Fruit fly (Drosophila melanogaster) whole organism, embryonic: ENCODE results near the gene mus302.

Source experiments
- ATbp ChIP-seq: fragments of 200-800 bp; sonication (Bioruptor generic); optimal IDR thresholded peaks from 2 replicates; lab custom pipeline; 2017; ENCODE audit warnings: missing biosample characterization, mild to moderate bottlenecking, missing genetic modification characterization, missing genetic modification reagents
- Bteb2 ChIP-seq: fragments of 200-800 bp; sonication (Bioruptor generic); optimal IDR thresholded peaks from 2 replicates; lab custom pipeline; 2016; ENCODE audit warnings: missing biosample characterization, missing genetic modification characterization
- CG14667 ChIP-seq: fragments of 200-800 bp; sonication (Bioruptor generic); IDR thresholded peaks from 2 replicates; pipeline ENCODE4 v1.3.6; 2022; ENCODE audit warnings: missing biosample characterization, missing genetic modification characterization
- CG14965 ChIP-seq: fragments of 200-800 bp; sonication (Bioruptor generic); optimal IDR thresholded peaks from 2 replicates; lab custom pipeline; 2016; ENCODE audit warnings: missing biosample characterization, missing genetic modification characterization, borderline replicate concordance
- CG1602 ChIP-seq: fragments of 200-800 bp; sonication (Bioruptor generic); optimal IDR thresholded peaks from 3 replicates; lab custom pipeline; 2016; ENCODE audit warnings: missing biosample characterization, missing genetic modification characterization
- CG17568 ChIP-seq: fragments of 200-800 bp; sonication (Bioruptor generic); optimal IDR thresholded peaks from 2 replicates; lab custom pipeline; 2018; ENCODE audit warnings: missing biosample characterization, mild to moderate bottlenecking, missing genetic modification characterization, moderate library complexity
- CG18619 ChIP-seq: fragments of 200-800 bp; sonication (Bioruptor generic); optimal IDR thresholded peaks from 3 replicates; lab custom pipeline; 2017; ENCODE audit warnings: missing biosample characterization, mild to moderate bottlenecking, missing genetic modification characterization
- CG2129 ChIP-seq: fragments of 200-800 bp; sonication (Bioruptor generic); IDR thresholded peaks from 2 replicates; pipeline ENCODE4 v1.3.6; 2022; ENCODE audit warnings: missing biosample characterization, missing genetic modification characterization; ENCODE audit not compliant: partially characterized antibody
- CG32767 ChIP-seq: fragments of 200-800 bp; sonication (Bioruptor generic); IDR thresholded peaks from 2 replicates; pipeline ENCODE4 v1.3.6; 2022; ENCODE audit warnings: missing biosample characterization, missing genetic modification characterization
- CG34376 ChIP-seq: fragments of 200-800 bp; sonication (Bioruptor generic); optimal IDR thresholded peaks from 2 replicates; lab custom pipeline; 2018; ENCODE audit warnings: missing biosample characterization, mild to moderate bottlenecking, missing genetic modification characterization
- CG3838 ChIP-seq: fragments of 200-800 bp; sonication (Bioruptor generic); optimal IDR thresholded peaks from 3 replicates; lab custom pipeline; 2016; ENCODE audit warnings: missing biosample characterization, missing genetic modification characterization
- CG3847 ChIP-seq: fragments of 200-800 bp; sonication (Bioruptor generic); IDR thresholded peaks from 2 replicates; pipeline ENCODE4 v1.3.6; 2022; ENCODE audit warnings: missing biosample characterization, missing genetic modification characterization
- CG4360 ChIP-seq: fragments of 200-800 bp; sonication (Bioruptor generic); IDR thresholded peaks from 2 replicates; pipeline ENCODE4 v1.3.6; 2022; ENCODE audit warnings: missing biosample characterization, missing genetic modification characterization
- CG7271 ChIP-seq: fragments of 200-800 bp; sonication (Bioruptor generic); optimal IDR thresholded peaks from 2 replicates; lab custom pipeline; 2018; ENCODE audit warnings: missing biosample characterization, mild to moderate bottlenecking, missing genetic modification characterization, moderate library complexity
- CG7963 ChIP-seq: fragments of 200-800 bp; sonication (Bioruptor generic); IDR thresholded peaks from 3 replicates; pipeline ENCODE4 v1.3.6; 2022; ENCODE audit warnings: missing biosample characterization, missing genetic modification characterization; ENCODE audit not compliant: partially characterized antibody
- CHES-1-like ChIP-seq: fragments of 200-800 bp; sonication (Bioruptor generic); optimal IDR thresholded peaks from 2 replicates; lab custom pipeline; 2016; ENCODE audit warnings: missing biosample characterization, missing genetic modification characterization
- Dip3 ChIP-seq: fragments of 200-800 bp; sonication (Bioruptor generic); optimal IDR thresholded peaks from 3 replicates; lab custom pipeline; 2016; ENCODE audit warnings: missing biosample characterization, missing genetic modification characterization
- Gug ChIP-seq: fragments of 200-800 bp; sonication (Bioruptor generic); IDR thresholded peaks from 4 replicates; pipeline ENCODE4 v1.3.6; 2022; ENCODE audit warnings: missing biosample characterization, missing genetic modification characterization
- Hr78 ChIP-seq, 2 experiments: fragments of 200-800 bp in 1 of 2; fragments of >200 bp in 1 of 2; sonication (Bioruptor generic) in 1 of 2; optimal IDR thresholded peaks; 2 replicates each; lab custom pipeline; 2017 to 2019; ENCODE audit warnings: missing biosample characterization in 2 of 2, missing genetic modification characterization in 2 of 2, mild to moderate bottlenecking in 1 of 2, moderate library complexity in 1 of 2
- Myb ChIP-seq: fragments of 200-800 bp; sonication (Bioruptor generic); optimal IDR thresholded peaks from 2 replicates; lab custom pipeline; 2016; ENCODE audit warnings: missing biosample characterization, missing genetic modification characterization
- Nf-YC ChIP-seq: fragments of 200-800 bp; optimal IDR thresholded peaks from 3 replicates; lab custom pipeline; 2019; ENCODE audit warnings: missing biosample characterization, mild to moderate bottlenecking, missing genetic modification characterization, moderate library complexity
- Oaz ChIP-seq: fragments of 200-800 bp; sonication (Bioruptor generic); IDR thresholded peaks from 2 replicates; pipeline ENCODE4 v1.3.6; 2022; ENCODE audit warnings: missing biosample characterization, missing genetic modification characterization
- Six4 ChIP-seq: fragments of 200-800 bp; sonication (Bioruptor generic); optimal IDR thresholded peaks from 2 replicates; lab custom pipeline; 2016; ENCODE audit warnings: missing biosample characterization, missing genetic modification characterization
- aop ChIP-seq: fragments of 200-800 bp; sonication (Bioruptor generic); IDR thresholded peaks from 2 replicates; pipeline ENCODE4 v1.3.6; 2022; ENCODE audit warnings: missing biosample characterization, missing genetic modification characterization
- ase ChIP-seq: fragments of 200-800 bp; sonication (Bioruptor generic); IDR thresholded peaks from 3 replicates; pipeline ENCODE4 v1.3.6; 2022; ENCODE audit warnings: missing biosample characterization, missing genetic modification characterization
- bcd ChIP-seq: fragments of 200-800 bp; sonication (Bioruptor generic); optimal IDR thresholded peaks from 2 replicates; lab custom pipeline; 2017; ENCODE audit warnings: missing biosample characterization, mild to moderate bottlenecking, missing genetic modification characterization
- bowl ChIP-seq: fragments of 200-800 bp; sonication (Bioruptor generic); IDR thresholded peaks from 2 replicates; pipeline ENCODE4 v1.3.6; 2022; ENCODE audit warnings: missing biosample characterization, missing genetic modification characterization
- cato ChIP-seq: fragments of 200-800 bp; sonication (Bioruptor generic); optimal IDR thresholded peaks from 2 replicates; lab custom pipeline; 2016; ENCODE audit warnings: missing biosample characterization, missing genetic modification characterization, borderline replicate concordance
- croc ChIP-seq: fragments of 200-800 bp; sonication (Bioruptor generic); conservative IDR thresholded peaks from 3 replicates; pipeline ENCODE4 v1.3.6; 2022; ENCODE audit warnings: missing biosample characterization, missing genetic modification characterization
- emc ChIP-seq: fragments of 200-800 bp; sonication (Bioruptor generic); optimal IDR thresholded peaks from 2 replicates; lab custom pipeline; 2016; ENCODE audit warnings: missing biosample characterization, missing genetic modification characterization
- exex ChIP-seq: fragments of 200-800 bp; sonication (Bioruptor generic); optimal IDR thresholded peaks from 4 replicates; lab custom pipeline; 2018; ENCODE audit warnings: missing biosample characterization, mild to moderate bottlenecking, missing genetic modification characterization, moderate library complexity
- eyg ChIP-seq: fragments of 200-800 bp; sonication (Bioruptor generic); optimal IDR thresholded peaks from 3 replicates; lab custom pipeline; 2016; ENCODE audit warnings: missing biosample characterization, missing genetic modification characterization
- gsb ChIP-seq: fragments of 200-800 bp; sonication (Bioruptor generic); IDR thresholded peaks from 2 replicates; pipeline ENCODE4 v1.3.6; 2022; ENCODE audit warnings: missing biosample characterization, missing genetic modification characterization
- her ChIP-seq: fragments of 200-800 bp; sonication (Bioruptor generic); optimal IDR thresholded peaks from 2 replicates; lab custom pipeline; 2016; ENCODE audit warnings: missing biosample characterization, missing genetic modification characterization
- hth ChIP-seq: fragments of >200 bp; optimal IDR thresholded peaks from 2 replicates; lab custom pipeline; 2017; ENCODE audit warnings: inconsistent platforms
- kah ChIP-seq: fragments of 200-800 bp; sonication (Bioruptor generic); optimal IDR thresholded peaks from 2 replicates; lab custom pipeline; 2018; ENCODE audit warnings: missing biosample characterization, mild to moderate bottlenecking, missing genetic modification characterization
- kay ChIP-seq: fragments of 200-800 bp; sonication (Bioruptor generic); optimal IDR thresholded peaks from 2 replicates; lab custom pipeline; 2016; ENCODE audit warnings: missing biosample characterization, missing genetic modification characterization
- lov ChIP-seq, 2 experiments: fragments of 200-800 bp in 1 of 2; fragments of >200 bp in 1 of 2; sonication (Bioruptor generic) in 1 of 2; IDR thresholded peaks in 1 of 2; optimal IDR thresholded peaks in 1 of 2; 2 replicates in 1 of 2; 3 replicates in 1 of 2; pipeline versions ENCODE4 v1.3.6 to Lab custom; 2017 to 2022; ENCODE audit warnings: missing biosample characterization in 1 of 2, missing genetic modification characterization in 1 of 2
- oc ChIP-seq: fragments of 200-800 bp; sonication (Bioruptor generic); optimal IDR thresholded peaks from 2 replicates; lab custom pipeline; 2018; ENCODE audit warnings: missing biosample characterization, mild to moderate bottlenecking, missing genetic modification characterization, moderate library complexity
- p53 ChIP-seq: fragments of 200-800 bp; sonication (Bioruptor generic); optimal IDR thresholded peaks from 2 replicates; lab custom pipeline; 2016; ENCODE audit warnings: missing biosample characterization, missing genetic modification characterization
- pfk ChIP-seq: fragments of 200-800 bp; sonication (Bioruptor generic); optimal IDR thresholded peaks from 2 replicates; lab custom pipeline; 2018; ENCODE audit warnings: missing biosample characterization, mild to moderate bottlenecking, missing genetic modification characterization, moderate library complexity
- row ChIP-seq: fragments of 200-800 bp; sonication (Bioruptor generic); IDR thresholded peaks from 3 replicates; pipeline ENCODE4 v1.3.6; 2022; ENCODE audit warnings: missing biosample characterization, missing genetic modification characterization
- sens-2 ChIP-seq: fragments of 200-800 bp; sonication (Bioruptor generic); IDR thresholded peaks from 2 replicates; pipeline ENCODE4 v1.3.6; 2022; ENCODE audit warnings: missing biosample characterization, missing genetic modification characterization
- stc ChIP-seq: fragments of 200-800 bp; sonication (Bioruptor generic); IDR thresholded peaks from 2 replicates; pipeline ENCODE4 v1.3.6; 2022; ENCODE audit warnings: missing biosample characterization, missing genetic modification characterization
- tin ChIP-seq: fragments of 200-800 bp; sonication (Bioruptor generic); optimal IDR thresholded peaks from 3 replicates; lab custom pipeline; 2016; ENCODE audit warnings: missing biosample characterization, missing genetic modification characterization
- tio ChIP-seq: fragments of 200-800 bp; sonication (Bioruptor generic); optimal IDR thresholded peaks from 2 replicates; lab custom pipeline; 2017; ENCODE audit warnings: missing biosample characterization, missing genetic modification characterization, inconsistent platforms
- tll ChIP-seq, 2 experiments: fragments of 200-800 bp in 1 of 2; fragments of >200 bp in 1 of 2; sonication (Bioruptor generic) in 1 of 2; optimal IDR thresholded peaks; 2 replicates each; lab custom pipeline; 2017 to 2019; ENCODE audit warnings: missing biosample characterization in 2 of 2, missing genetic modification characterization in 2 of 2, mild to moderate bottlenecking in 1 of 2, moderate library complexity in 1 of 2
- vnd ChIP-seq: fragments of 200-800 bp; sonication (Bioruptor generic); IDR thresholded peaks from 3 replicates; pipeline ENCODE4 v1.3.6; 2022; ENCODE audit warnings: missing biosample characterization, missing genetic modification characterization; ENCODE audit not compliant: partially characterized antibody
- wor ChIP-seq: fragments of 200-800 bp; sonication (Bioruptor generic); IDR thresholded peaks from 2 replicates; pipeline ENCODE4 v1.3.6; 2022; ENCODE audit warnings: missing biosample characterization, missing genetic modification characterization
- zfh1 ChIP-seq: fragments of 200-800 bp; sonication (Bioruptor generic); IDR thresholded peaks from 3 replicates; pipeline ENCODE4 v1.3.6; 2022; ENCODE audit warnings: missing biosample characterization, missing genetic modification characterization

Gene mus302

DNA sequence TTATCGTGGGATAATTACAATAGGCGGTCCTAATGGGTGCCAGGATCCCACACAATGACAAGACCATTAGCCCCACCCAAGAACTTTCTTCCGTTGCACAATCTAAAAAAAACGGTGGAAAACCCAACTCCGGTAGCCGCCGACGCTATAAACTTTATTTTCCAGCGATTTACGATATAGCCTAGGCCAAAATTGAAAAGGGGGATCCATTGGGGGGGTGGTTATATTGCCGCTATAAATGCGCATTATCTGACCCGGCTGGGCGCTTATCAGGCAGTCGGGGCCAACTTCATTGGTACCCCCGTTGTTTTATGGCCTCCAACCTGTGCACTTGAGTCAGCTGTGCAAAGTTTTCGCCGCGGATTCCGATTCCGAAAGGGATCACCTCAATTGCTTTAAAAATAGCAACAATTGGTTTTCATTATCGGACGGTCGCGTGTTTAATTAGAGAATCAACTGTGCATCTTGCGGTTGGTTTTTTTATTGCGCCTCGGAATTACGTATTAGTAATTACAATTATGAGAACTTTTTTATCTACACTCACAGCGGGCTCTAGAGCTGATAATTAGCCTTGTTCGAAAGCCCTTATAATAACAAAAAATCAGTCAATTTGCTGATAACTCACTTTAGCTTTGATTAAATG, 24.3 kb upstream of the mus302 start (continued):
- TF ChIP-seq eyg (GFP tag; lab: Kevin White, UChicago) (no peak), cato (no peak), gsb (peak; percentile 38; the same call in 1 of the 2 replicates), ATbp (GFP tag; lab: Kevin White, UChicago) (peak; percentile 67), her (GFP tag; lab: Kevin White, UChicago) (no peak), CG7963 (GFP tag; lab: Robert Waterston, UW) (no peak), Nf-YC (tag; lab: Kevin White, UChicago) (no peak), CG1602 (no peak), emc (GFP tag; lab: Kevin White, UChicago) (no peak), lov (optimal IDR thresholded peaks at IDR 0.05; lab: Kevin White, UChicago) (no peak), lov (GFP tag; IDR thresholded peaks at IDR 0.05; lab: Robert Waterston, UW) (peak; percentile 69; the same call in 1 of the 3 replicates), CHES-1-like (GFP tag; lab: Kevin White, UChicago) (no peak), wor (GFP tag; lab: Robert Waterston, UW) (no peak), Hr78 (GFP tag; optimal IDR thresholded peaks at IDR 0.05; lab: Kevin White, UChicago) (peak in 1 of 2 experiments; percentile 87), CG32767 (GFP tag; lab: Robert Waterston, UW) (no peak), p53 (GFP tag; lab: Kevin White, UChicago) (no peak), CG34376 (GFP tag; lab: Kevin White, UChicago) (peak; percentile 75), croc (GFP tag; lab: Robert Waterston, UW) (no peak), stc (GFP tag; lab: Robert Waterston, UW) (peak; percentile 31; the same call in 1 of the 2 replicates), CG17568 (GFP tag; lab: Kevin White, UChicago) (peak; percentile 55), vnd (GFP tag; lab: Robert Waterston, UW) (no peak), tll (GFP tag; optimal IDR thresholded peaks at IDR 0.05; lab: Kevin White, UChicago) (no peak), row (no peak), Bteb2 (GFP tag; lab: Kevin White, UChicago) (no peak), CG18619 (GFP tag; lab: Kevin White, UChicago) (no peak), hth (no peak), Dip3 (no peak), Gug (GFP tag; lab: Robert Waterston, UW) (no peak), CG3847 (GFP tag; lab: Robert Waterston, UW) (peak; percentile 30; the same call in 1 of the 2 replicates), tio (GFP tag; lab: Kevin White, UChicago) (no peak), ase (GFP tag; lab: Robert Waterston, UW) (no peak), oc (tag; lab: Kevin White, UChicago) (no peak), Six4 (GFP tag; lab: Kevin White, UChicago) (no peak), tin (no peak), pfk (GFP tag; lab: Kevin White, UChicago) (no peak), CG14667 (GFP tag; lab: Robert Waterston, UW) (no peak), aop (GFP tag; lab: Robert Waterston, UW) (no peak), CG14965 (GFP tag; lab: Kevin White, UChicago) (no peak), CG3838 (GFP tag; lab: Kevin White, UChicago) (no peak), CG4360 (GFP tag; lab: Robert Waterston, UW) (0 out of 2 replicates have a peak, but pooled peaks have one; percentile 10), exex (tag; lab: Kevin White, UChicago) (peak; percentile 87), kah (GFP tag; lab: Kevin White, UChicago) (peak; percentile 46), Oaz (GFP tag; lab: Robert Waterston, UW) (no peak), sens-2 (GFP tag; lab: Robert Waterston, UW) (peak; percentile 66; the same call in 1 of the 2 replicates), bowl (GFP tag; lab: Robert Waterston, UW) (no peak), zfh1 (GFP tag; lab: Robert Waterston, UW) (no peak), Myb (no peak), CG7271 (no peak), CG2129 (GFP tag; lab: Robert Waterston, UW) (no peak), bcd (GFP tag; lab: Kevin White, UChicago) (peak; percentile 8), kay (GFP tag; lab: Kevin White, UChicago) (no peak)
